Fruit fly (Drosophila melanogaster): ENCODE measurements around the gene CG17819.

Gene CG17819

DNA sequence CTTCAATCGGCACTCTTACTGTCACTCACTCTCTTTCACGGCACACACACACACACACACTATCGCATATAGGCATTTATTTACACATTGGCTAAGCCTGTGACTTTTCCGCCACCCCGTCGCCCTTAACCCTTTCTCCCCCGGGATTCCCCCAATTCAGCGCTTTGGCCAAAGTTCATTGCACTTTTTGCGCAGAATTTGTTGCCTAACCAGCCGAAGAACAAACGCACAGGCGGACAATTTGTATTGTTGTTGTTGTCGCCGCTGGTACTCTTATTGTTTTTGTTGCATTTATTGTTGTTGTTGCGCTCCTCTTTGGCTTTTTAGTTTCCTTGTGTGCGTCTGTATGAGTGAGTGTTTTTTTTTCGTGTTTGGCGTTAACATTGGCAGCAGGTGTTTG lies 13.4 kb upstream of the CG17819 start:
- no peak for TF ChIP-seq CTCF (optimal IDR thresholded peaks at IDR 0.05)
- no peak for TF ChIP-seq CG8478 (optimal IDR thresholded peaks at IDR 0.05)

DNA sequence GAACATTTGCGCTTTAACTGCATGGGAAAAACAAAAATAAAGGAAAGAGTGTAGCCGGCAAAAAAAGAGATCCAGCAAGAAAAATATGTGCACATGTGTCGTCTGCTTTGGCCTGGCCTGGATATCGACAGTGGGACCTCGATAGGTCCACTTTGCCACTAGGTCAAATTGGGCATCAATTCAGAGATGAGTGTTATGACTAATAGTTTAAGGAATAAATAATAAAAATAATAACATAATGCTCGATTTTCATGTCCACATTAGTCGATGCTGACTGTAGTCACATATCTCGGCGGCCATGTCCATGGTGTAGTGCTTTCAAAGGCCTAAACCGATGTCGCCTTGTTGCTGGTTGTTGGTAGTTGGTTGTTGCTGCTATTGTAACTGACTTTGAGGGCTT lies 12.2 kb upstream of the CG17819 start:
- TF ChIP-seq CTCF (optimal IDR thresholded peaks at IDR 0.05): no peak
- no peak for TF ChIP-seq CG8478 (optimal IDR thresholded peaks at IDR 0.05)

DNA sequence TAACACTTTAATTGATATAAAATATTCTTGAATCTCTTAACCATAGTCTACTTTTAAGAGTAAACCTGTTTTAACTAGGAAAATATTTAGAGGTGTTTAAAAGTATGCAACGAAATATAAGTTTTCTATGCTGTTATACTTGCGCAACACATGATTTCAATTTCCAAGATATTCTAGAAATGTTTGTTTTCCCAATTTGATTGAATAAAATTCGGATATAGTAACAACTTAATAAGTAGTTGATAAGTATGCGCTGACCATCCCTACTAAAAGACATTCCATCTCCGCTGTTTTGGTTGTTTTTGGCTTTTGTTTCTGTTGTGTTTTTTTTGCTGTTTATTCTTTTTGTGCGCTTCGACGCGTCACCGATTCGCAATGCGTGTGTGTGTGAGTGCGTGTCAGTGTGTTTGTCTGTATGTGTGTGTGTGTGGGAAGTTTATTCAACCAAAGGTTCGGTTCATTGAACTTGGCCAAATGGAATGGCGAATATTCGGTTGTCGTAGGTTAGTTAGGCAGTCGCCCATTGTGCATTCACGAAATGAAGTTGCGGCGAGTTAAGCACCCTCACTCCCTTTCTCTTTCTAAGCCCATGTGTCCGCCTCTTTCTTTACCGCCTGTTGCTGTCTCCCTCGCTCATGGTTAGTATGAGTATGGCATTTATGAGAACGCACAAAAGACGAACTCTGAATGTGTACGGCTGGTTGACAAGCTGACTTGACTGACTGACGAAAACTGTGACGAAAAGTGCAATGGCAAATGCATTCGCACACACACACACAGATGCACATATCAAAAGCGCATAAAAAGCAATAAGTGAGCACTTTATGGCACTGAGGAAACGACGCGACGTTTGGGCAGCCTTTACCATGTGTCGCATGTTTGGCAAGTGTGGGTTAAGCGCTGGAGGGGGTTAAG lies 10.9 kb upstream of the CG17819 start:
- TF ChIP-seq CTCF (optimal IDR thresholded peaks at IDR 0.05) (no peak), CG8478 (optimal IDR thresholded peaks at IDR 0.05) (no peak)

DNA sequence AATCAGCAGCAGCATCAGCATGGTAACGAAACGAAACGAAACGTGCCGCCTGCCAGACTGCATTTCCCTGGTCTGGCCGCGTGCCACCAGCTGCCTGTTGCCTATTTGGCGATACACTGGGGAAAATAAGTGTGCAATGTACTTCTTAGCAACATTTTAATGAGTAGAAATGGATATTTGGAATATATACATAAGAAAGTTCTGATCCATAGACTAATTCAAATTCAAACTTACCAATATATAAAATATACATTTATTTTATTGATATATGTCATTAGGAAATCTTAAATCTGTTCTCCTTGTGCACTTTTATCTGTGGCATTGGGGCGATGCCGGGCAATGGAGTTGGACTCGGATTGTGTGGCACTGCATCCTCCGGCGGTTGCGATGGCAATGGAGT lies 8.6 kb upstream of the CG17819 start:
- no peak for TF ChIP-seq CTCF (optimal IDR thresholded peaks at IDR 0.05)
- no peak for TF ChIP-seq CG8478 (optimal IDR thresholded peaks at IDR 0.05)

DNA sequence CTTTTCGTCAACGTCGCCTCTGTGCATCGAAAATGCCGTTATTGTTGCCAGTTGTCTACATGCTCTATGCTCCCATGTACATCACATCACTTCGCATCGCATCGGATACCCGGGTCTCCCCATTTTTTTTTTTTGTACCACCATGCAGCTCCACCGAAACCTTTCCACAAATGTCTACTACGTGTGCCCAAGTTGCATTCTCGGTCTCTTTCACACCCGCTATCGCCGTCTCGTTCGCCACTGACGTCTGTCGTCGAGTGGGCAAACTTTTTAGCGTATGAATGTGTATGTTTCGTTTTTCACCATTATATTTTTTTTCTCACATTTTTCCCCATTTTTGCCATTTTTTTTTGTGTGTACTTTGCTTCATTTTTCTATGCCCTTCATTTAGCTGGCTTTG lies 7.1 kb upstream of the CG17819 start:
- TF ChIP-seq CTCF (optimal IDR thresholded peaks at IDR 0.05): no peak
- TF ChIP-seq CG8478 (optimal IDR thresholded peaks at IDR 0.05): no peak

DNA sequence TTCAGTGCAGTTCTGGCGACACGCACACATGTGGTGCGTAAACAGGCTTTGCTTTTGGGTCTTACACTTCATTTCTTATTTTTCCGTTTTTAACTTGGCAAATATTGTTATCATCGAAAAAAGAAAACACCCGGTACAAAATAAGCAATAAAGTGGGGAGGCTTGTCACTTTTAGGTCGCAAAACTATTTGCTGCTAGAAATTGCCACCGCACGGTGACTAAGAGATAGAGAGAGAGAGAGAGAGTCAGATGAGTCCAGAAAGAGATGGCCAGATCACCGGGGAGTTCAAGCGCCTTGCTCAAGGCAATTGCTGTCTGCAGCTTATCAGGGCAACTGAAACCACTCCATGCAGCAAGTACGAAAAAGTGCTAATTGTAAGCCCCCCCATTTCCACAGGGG lies 5.4 kb upstream of the CG17819 start:
- no peak for TF ChIP-seq CTCF (optimal IDR thresholded peaks at IDR 0.05)
- TF ChIP-seq CG8478 (optimal IDR thresholded peaks at IDR 0.05): no peak

DNA sequence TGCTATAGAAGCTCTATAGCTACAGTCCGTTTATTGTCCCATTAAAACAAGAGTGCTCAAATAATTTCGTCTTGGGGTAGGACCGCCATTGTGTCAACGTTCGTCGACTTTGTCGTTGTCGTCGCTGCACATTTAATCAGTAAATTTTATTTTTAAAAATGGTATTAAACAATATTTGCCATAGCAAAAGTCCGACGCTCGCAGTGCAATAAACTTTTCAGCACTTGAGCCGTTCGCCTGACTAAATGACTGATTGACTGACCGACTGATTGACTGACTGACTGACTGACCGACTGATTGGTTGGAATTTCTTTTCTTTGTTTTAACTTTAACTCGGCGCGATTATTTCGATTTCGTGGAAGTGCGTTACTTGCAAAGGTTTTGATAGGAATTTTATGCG lies 4.6 kb upstream of the CG17819 start:
- TF ChIP-seq CTCF (optimal IDR thresholded peaks at IDR 0.05): no peak
- TF ChIP-seq CG8478 (optimal IDR thresholded peaks at IDR 0.05): no peak

DNA sequence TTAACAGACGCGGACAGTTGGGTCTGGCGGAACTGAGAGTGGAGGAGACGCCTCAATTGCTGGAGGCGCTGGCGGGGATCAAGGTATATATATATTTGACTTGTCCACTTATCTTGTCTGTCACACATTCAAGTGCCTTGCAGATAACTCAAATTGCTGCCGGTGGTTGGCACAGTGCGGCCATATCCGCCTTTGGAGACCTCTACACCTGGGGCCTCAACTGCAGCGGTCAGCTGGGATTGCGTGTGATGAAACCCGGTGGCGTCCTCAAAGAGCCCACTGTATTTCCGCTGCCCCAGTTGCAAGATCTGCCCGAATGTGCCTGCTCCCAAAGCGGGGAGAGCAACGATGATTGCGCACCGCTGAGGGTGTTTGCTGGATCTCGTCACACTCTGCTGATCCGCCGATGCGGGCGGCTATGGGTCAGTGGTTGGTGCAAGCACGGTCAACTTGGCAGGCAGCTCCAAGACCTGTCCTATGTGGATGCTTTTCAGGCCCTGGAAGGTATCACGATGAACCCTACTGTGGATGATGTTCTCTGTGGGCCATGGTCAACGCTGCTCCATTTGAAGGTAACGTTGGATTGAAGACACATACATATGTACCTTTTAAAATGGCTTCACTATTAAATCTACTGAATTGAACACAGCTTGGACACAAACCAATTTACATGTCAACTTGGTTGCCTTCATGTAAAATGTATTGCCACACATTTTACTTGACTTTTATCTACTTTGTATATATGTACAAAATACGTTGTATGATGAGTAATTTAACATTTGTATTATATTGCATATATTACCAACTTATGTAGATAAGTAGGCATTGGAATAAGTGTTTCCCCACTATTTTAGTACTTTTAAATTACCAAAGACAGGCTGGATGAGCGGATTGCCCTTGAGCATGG lies 3.6 kb upstream of the CG17819 start, which contains the start of gene CG43844:
TSS of gene CG43844 (plus strand) at position 844 of the 907 bp plus-strand sequence.
- TF ChIP-seq CTCF (optimal IDR thresholded peaks at IDR 0.05) (peak; percentile 76), CG8478 (optimal IDR thresholded peaks at IDR 0.05) (no peak)

DNA sequence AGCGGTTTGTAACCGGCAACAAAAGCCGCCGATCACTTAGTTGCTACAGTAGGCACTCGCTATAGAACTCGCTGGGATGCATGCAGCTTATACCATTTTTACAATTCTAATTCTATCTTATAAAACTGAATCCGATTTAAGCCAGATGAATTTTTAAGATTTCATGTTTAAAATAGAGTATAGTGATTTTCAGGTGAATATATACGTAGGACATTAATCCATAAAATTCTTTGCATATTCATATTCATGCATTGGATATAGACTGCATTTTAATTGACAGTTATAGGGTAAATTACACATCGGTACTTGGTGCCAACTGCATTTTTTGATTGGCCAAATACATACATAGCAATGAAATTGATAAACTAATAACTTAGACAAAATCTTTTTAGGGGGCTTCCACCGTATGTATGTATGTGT lies 2.2 kb upstream of the CG17819 start:
- no peak for TF ChIP-seq CTCF (optimal IDR thresholded peaks at IDR 0.05)
- no peak for TF ChIP-seq CG8478 (optimal IDR thresholded peaks at IDR 0.05)

DNA sequence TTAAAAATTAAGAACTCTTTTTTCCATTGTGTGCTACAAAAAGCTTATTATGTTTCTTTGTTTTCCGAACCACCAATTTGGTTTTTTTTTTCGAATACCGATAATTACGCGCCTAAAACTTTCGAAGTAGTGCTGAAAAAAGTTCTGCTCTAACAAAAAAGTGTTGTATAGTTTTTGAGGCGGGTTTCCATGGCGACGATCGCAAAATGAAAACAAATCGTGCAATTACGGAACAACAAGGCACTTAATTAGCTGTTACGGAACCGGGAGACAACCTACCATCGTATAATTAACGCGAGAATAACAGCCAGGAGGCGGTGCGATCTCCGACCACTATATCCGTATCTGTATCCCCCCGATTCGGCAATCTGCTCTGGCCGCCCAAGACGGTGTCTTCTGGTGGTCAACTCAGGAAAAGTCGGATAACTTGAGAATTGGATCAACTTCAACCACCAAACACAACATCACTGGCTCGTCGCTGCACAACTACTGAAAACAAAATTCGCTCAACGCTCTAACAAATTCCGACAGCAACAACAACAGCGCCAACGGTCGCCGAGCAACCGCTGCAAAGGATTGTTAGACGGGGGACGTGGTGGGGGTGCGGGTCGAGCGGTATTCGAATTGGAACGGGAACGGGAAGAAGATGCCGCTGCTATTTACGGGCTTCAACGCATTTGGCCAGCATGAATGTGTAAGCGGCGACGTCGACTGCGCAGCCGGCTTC lies 1.7 kb upstream of the CG17819 start, which contains the start of the genes CG6678 and dnd:
TSS of gene CG6678 (plus strand) at position 169 of the 727 bp plus-strand sequence.
TSS of gene dnd (minus strand) at position 495 of the 727 bp plus-strand sequence.
- TF ChIP-seq CTCF (optimal IDR thresholded peaks at IDR 0.05) (no peak), CG8478 (optimal IDR thresholded peaks at IDR 0.05) (no peak)

DNA sequence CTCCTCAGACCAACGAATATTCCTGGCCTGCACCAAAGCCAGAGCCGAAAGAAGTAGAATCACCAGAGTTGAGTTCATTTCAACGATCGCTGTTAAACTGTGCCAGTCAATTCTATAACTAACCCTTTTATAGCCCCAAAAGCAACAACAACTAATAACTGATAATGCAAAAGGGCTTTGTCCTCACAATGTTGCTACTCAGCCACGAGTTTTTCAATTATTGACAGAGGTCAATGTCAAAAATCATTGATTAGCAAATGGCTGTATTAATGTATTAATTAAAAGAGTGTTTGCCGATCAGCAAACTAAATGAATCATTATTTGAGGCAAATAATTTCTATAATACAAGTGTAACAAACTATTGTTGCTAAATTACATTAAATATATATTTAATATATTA lies 996 bp downstream of the CG17819 start, which contains the start of gene fit:
TSS of gene fit (minus strand) at position 101 of the 400 bp plus-strand sequence.
- TF ChIP-seq CTCF (optimal IDR thresholded peaks at IDR 0.05) (no peak), CG8478 (optimal IDR thresholded peaks at IDR 0.05) (no peak)

DNA sequence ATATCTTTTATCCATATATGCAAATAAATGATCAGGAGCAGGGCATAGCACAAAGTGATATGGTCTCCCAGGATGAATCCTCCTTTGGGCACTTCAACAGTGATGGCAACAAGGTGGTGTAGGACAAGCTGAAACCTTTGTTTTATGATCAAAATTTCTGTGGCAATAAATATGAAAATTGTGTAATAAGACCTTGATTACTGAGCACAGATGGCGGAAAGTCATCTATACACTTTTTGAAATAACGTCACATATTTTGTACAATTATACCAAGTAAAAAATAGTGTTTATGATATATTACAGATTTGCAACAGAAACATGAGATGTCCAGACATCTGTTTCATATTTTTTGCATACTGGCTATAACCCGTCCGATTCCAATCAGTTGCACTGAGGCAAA lies 4.8 kb downstream of the CG17819 start, which contains the start of gene CG31465:
TSS of gene CG31465 (plus strand) at position 301 of the 400 bp plus-strand sequence.
- TF ChIP-seq CG8478 (optimal IDR thresholded peaks at IDR 0.05) (no peak), CTCF (optimal IDR thresholded peaks at IDR 0.05) (no peak)

DNA sequence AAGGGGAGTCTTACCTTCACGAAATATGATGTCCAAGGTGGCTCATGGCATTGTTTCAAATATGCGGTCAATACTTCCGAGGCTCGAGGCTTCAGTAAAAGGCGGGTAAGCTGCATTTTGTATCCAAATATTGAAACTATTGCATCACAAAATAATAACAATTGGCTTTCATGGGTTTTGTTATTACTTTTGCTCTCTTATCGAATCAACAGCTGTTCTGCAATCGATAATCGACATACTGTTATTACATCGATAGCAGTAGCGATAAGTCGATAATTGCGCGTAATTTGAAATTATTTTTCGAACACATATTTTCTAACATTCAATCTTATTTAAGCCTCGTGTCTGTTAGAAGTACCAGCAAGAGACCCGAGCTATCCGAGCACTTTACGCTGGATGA lies 6.9 kb downstream of the CG17819 start, which contains the start of gene CG34148:
TSS of gene CG34148 (minus strand) at position 214 of the 400 bp plus-strand sequence.
- TF ChIP-seq CG8478 (optimal IDR thresholded peaks at IDR 0.05): no peak
- no peak for TF ChIP-seq CTCF (optimal IDR thresholded peaks at IDR 0.05)

DNA sequence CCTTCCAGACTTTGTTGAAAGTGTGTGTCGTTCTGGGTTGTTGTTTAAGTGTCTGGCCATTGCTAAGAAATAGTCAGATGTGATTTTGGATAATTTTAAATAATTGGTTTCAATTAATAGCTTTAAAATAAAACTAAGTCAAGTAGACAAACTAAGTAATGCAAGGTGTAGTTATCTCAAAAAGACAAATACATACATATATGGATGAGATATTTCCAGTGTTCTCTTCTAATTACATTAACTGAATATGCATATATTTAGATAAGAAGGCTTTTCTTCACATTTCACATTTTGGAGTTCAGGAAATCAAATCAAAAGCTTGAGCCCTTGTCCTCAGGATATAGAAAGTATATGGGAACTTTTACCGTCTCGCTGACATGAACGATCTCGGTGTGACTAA lies 7.7 kb downstream of the CG17819 start, which contains the start of gene P5CDh2:
TSS of gene P5CDh2 (plus strand) at position 301 of the 400 bp plus-strand sequence.
- TF ChIP-seq CTCF (optimal IDR thresholded peaks at IDR 0.05) (no peak), CG8478 (optimal IDR thresholded peaks at IDR 0.05) (no peak)

Measured in S2 (cell line).